Fruit fly (Drosophila melanogaster) whole organism, embryonic: ENCODE results near the gene Pgd.
A peak's percentile ranks its signal among the peaks of the same experiment; 100 is the strongest.

Source experiments
- Abd-B ChIP-seq: fragments of 200-800 bp; sonication (Bioruptor generic); optimal IDR thresholded peaks from 2 replicates; lab custom pipeline; 2018; ENCODE audit warnings: missing biosample characterization, mild to moderate bottlenecking, missing genetic modification characterization, moderate library complexity
- CG10209 ChIP-seq: fragments of 200-800 bp; sonication (Bioruptor generic); optimal IDR thresholded peaks from 3 replicates; lab custom pipeline; 2017; ENCODE audit warnings: missing biosample characterization, mild to moderate bottlenecking, missing genetic modification characterization, missing genetic modification reagents
- CG10462 ChIP-seq: fragments of 200-800 bp; sonication (Bioruptor generic); optimal IDR thresholded peaks from 2 replicates; lab custom pipeline; 2016; ENCODE audit warnings: missing biosample characterization, missing genetic modification characterization
- CG11093 ChIP-seq: fragments of 200-800 bp; sonication (Bioruptor generic); IDR thresholded peaks from 3 replicates; pipeline ENCODE4 v1.3.6; 2022; ENCODE audit warnings: missing biosample characterization, missing genetic modification characterization
- CG17912 ChIP-seq: fragments of 200-800 bp; sonication (Bioruptor generic); optimal IDR thresholded peaks from 2 replicates; lab custom pipeline; 2018; ENCODE audit warnings: missing biosample characterization, mild to moderate bottlenecking, missing genetic modification characterization
- CG32767 ChIP-seq: fragments of 200-800 bp; sonication (Bioruptor generic); IDR thresholded peaks from 2 replicates; pipeline ENCODE4 v1.3.6; 2022; ENCODE audit warnings: missing biosample characterization, missing genetic modification characterization
- CG4707 ChIP-seq: fragments of 200-800 bp; sonication (Bioruptor generic); optimal IDR thresholded peaks from 2 replicates; lab custom pipeline; 2018; ENCODE audit warnings: missing biosample characterization, mild to moderate bottlenecking, missing genetic modification characterization, moderate library complexity
- CG6175 ChIP-seq: fragments of 200-800 bp; sonication (Bioruptor generic); IDR thresholded peaks from 3 replicates; pipeline ENCODE4 v1.3.6; 2022; ENCODE audit warnings: missing biosample characterization, missing genetic modification characterization
- CG7271 ChIP-seq: fragments of 200-800 bp; sonication (Bioruptor generic); optimal IDR thresholded peaks from 2 replicates; lab custom pipeline; 2018; ENCODE audit warnings: missing biosample characterization, mild to moderate bottlenecking, missing genetic modification characterization, moderate library complexity
- CG7357 ChIP-seq: fragments of 200-800 bp; sonication (Bioruptor generic); IDR thresholded peaks from 3 replicates; pipeline ENCODE4 v1.3.6; 2022; ENCODE audit warnings: missing biosample characterization, missing genetic modification characterization
- CG7987 ChIP-seq: fragments of 200-800 bp; sonication (Bioruptor generic); optimal IDR thresholded peaks from 2 replicates; lab custom pipeline; 2018; ENCODE audit warnings: missing biosample characterization, mild to moderate bottlenecking, missing genetic modification characterization, moderate library complexity
- CG8290 ChIP-seq, 3 experiments: fragments of 200-800 bp; sonication (Bioruptor generic); optimal IDR thresholded peaks; 2 replicates each; lab custom pipeline; 2016 to 2019; ENCODE audit warnings: missing biosample characterization in 3 of 3, missing genetic modification characterization in 3 of 3, mild to moderate bottlenecking in 2 of 3, moderate library complexity in 1 of 3
- CG8359 ChIP-seq: fragments of 200-800 bp; sonication (Bioruptor generic); optimal IDR thresholded peaks from 2 replicates; lab custom pipeline; 2017; ENCODE audit warnings: missing biosample characterization, mild to moderate bottlenecking, missing genetic modification characterization, borderline replicate concordance
- CG8924 ChIP-seq: fragments of 200-800 bp; optimal IDR thresholded peaks from 3 replicates; lab custom pipeline; 2019; ENCODE audit warnings: missing biosample characterization, mild to moderate bottlenecking, missing genetic modification characterization, moderate library complexity
- CG8944 ChIP-seq: fragments of 200-800 bp; sonication (Bioruptor generic); optimal IDR thresholded peaks from 3 replicates; lab custom pipeline; 2016; ENCODE audit warnings: missing biosample characterization, missing genetic modification characterization
- CG9876 ChIP-seq: fragments of 200-800 bp; sonication (Bioruptor generic); optimal IDR thresholded peaks from 2 replicates; lab custom pipeline; 2016; ENCODE audit warnings: missing biosample characterization, missing genetic modification characterization
- Dp ChIP-seq: fragments of 200-800 bp; sonication (Bioruptor generic); optimal IDR thresholded peaks from 2 replicates; lab custom pipeline; 2018; ENCODE audit warnings: missing biosample characterization, mild to moderate bottlenecking, missing genetic modification characterization, moderate library complexity
- Ets97D ChIP-seq: fragments of 200-800 bp; sonication (Bioruptor generic); optimal IDR thresholded peaks from 3 replicates; lab custom pipeline; 2016; ENCODE audit warnings: missing biosample characterization, missing genetic modification characterization
- Gug ChIP-seq: fragments of 200-800 bp; sonication (Bioruptor generic); IDR thresholded peaks from 4 replicates; pipeline ENCODE4 v1.3.6; 2022; ENCODE audit warnings: missing biosample characterization, missing genetic modification characterization
- HHEX ChIP-seq: fragments of 200-800 bp; sonication (Bioruptor generic); optimal IDR thresholded peaks from 3 replicates; lab custom pipeline; 2017; ENCODE audit warnings: missing biosample characterization, mild to moderate bottlenecking, missing genetic modification characterization, missing genetic modification reagents
- Hr78 ChIP-seq, 2 experiments: fragments of 200-800 bp in 1 of 2; fragments of >200 bp in 1 of 2; sonication (Bioruptor generic) in 1 of 2; optimal IDR thresholded peaks; 2 replicates each; lab custom pipeline; 2017 to 2019; ENCODE audit warnings: missing biosample characterization in 2 of 2, missing genetic modification characterization in 2 of 2, mild to moderate bottlenecking in 1 of 2, moderate library complexity in 1 of 2
- Jarid2 ChIP-seq: fragments of 200-800 bp; sonication (Bioruptor generic); optimal IDR thresholded peaks from 3 replicates; lab custom pipeline; 2017; ENCODE audit warnings: mild to moderate bottlenecking, missing biosample characterization, missing genetic modification reagents, missing genetic modification characterization
- Med ChIP-seq: fragments of 200-800 bp; sonication (Bioruptor generic); peaks from one replicate; lab custom pipeline; 2016; ENCODE audit warnings: missing biosample characterization, missing genetic modification characterization, mild to moderate bottlenecking, inconsistent platforms, moderate library complexity
- NfI ChIP-seq: fragments of 200-800 bp; sonication (Bioruptor generic); optimal IDR thresholded peaks from 3 replicates; lab custom pipeline; 2018; ENCODE audit warnings: missing biosample characterization, mild to moderate bottlenecking, missing genetic modification characterization, moderate library complexity
- Oli ChIP-seq: fragments of 200-800 bp; sonication (Bioruptor generic); optimal IDR thresholded peaks from 2 replicates; lab custom pipeline; 2018; ENCODE audit warnings: missing biosample characterization, mild to moderate bottlenecking, missing genetic modification characterization, moderate library complexity
- Ptx1 ChIP-seq: fragments of 200-800 bp; sonication (Bioruptor generic); IDR thresholded peaks from 2 replicates; pipeline ENCODE4 v1.3.6; 2022; ENCODE audit warnings: missing biosample characterization, missing genetic modification characterization
- Sry-β ChIP-seq: fragments of 200-800 bp; sonication (Bioruptor generic); optimal IDR thresholded peaks from 2 replicates; lab custom pipeline; 2018; ENCODE audit warnings: missing biosample characterization, mild to moderate bottlenecking, missing genetic modification characterization, moderate library complexity
- abd-A ChIP-seq: fragments of 200-800 bp; sonication (Bioruptor generic); optimal IDR thresholded peaks from 3 replicates; lab custom pipeline; 2019; ENCODE audit warnings: missing biosample characterization, mild to moderate bottlenecking, missing genetic modification characterization, moderate library complexity
- cg ChIP-seq: fragments of 200-800 bp; sonication (Bioruptor generic); optimal IDR thresholded peaks from 3 replicates; lab custom pipeline; 2019; ENCODE audit warnings: missing biosample characterization, mild to moderate bottlenecking, missing genetic modification characterization, moderate library complexity
- ci ChIP-seq: fragments of 200-800 bp; sonication (Bioruptor generic); IDR thresholded peaks from 3 replicates; pipeline ENCODE4 v1.3.6; 2022; ENCODE audit warnings: missing biosample characterization, missing genetic modification characterization
- disco-r ChIP-seq: fragments of 200-800 bp; sonication (Bioruptor generic); optimal IDR thresholded peaks from 2 replicates; lab custom pipeline; 2016; ENCODE audit warnings: missing biosample characterization, missing genetic modification characterization
- exex ChIP-seq: fragments of 200-800 bp; sonication (Bioruptor generic); optimal IDR thresholded peaks from 4 replicates; lab custom pipeline; 2018; ENCODE audit warnings: missing biosample characterization, mild to moderate bottlenecking, missing genetic modification characterization, moderate library complexity
- jing ChIP-seq: fragments of 200-800 bp; sonication (Bioruptor generic); optimal IDR thresholded peaks from 2 replicates; lab custom pipeline; 2018; ENCODE audit warnings: missing biosample characterization, mild to moderate bottlenecking, missing genetic modification characterization
- jumu ChIP-seq: fragments of 200-800 bp; sonication (Bioruptor generic); optimal IDR thresholded peaks from 3 replicates; lab custom pipeline; 2016; ENCODE audit warnings: missing biosample characterization, missing genetic modification characterization
- klu ChIP-seq: fragments of 200-800 bp; sonication (Bioruptor generic); IDR thresholded peaks from 2 replicates; pipeline ENCODE4 v1.3.6; 2022; ENCODE audit warnings: missing biosample characterization, missing genetic modification characterization
- kni ChIP-seq: fragments of 200-800 bp; sonication (Bioruptor generic); optimal IDR thresholded peaks from 3 replicates; lab custom pipeline; 2017; ENCODE audit warnings: mild to moderate bottlenecking, missing biosample characterization, missing genetic modification reagents, missing genetic modification characterization
- mirr ChIP-seq: fragments of 200-800 bp; sonication (Bioruptor generic); optimal IDR thresholded peaks from 3 replicates; lab custom pipeline; 2018; ENCODE audit warnings: missing biosample characterization, mild to moderate bottlenecking, missing genetic modification characterization
- oc ChIP-seq: fragments of 200-800 bp; sonication (Bioruptor generic); optimal IDR thresholded peaks from 2 replicates; lab custom pipeline; 2018; ENCODE audit warnings: missing biosample characterization, mild to moderate bottlenecking, missing genetic modification characterization, moderate library complexity
- peb ChIP-seq: fragments of 200-800 bp; sonication (Bioruptor generic); IDR thresholded peaks from 2 replicates; pipeline ENCODE4 v1.3.6; 2022; ENCODE audit warnings: missing biosample characterization, missing genetic modification characterization
- pfk ChIP-seq: fragments of 200-800 bp; sonication (Bioruptor generic); optimal IDR thresholded peaks from 2 replicates; lab custom pipeline; 2018; ENCODE audit warnings: missing biosample characterization, mild to moderate bottlenecking, missing genetic modification characterization, moderate library complexity
- pho ChIP-seq: fragments of 200-800 bp; sonication (Bioruptor generic); optimal IDR thresholded peaks from 2 replicates; lab custom pipeline; 2016; ENCODE audit warnings: missing biosample characterization, missing genetic modification characterization
- sens ChIP-seq: fragments of 200-800 bp; sonication (Bioruptor generic); peaks from one replicate; lab custom pipeline; 2016; ENCODE audit warnings: missing biosample characterization, missing genetic modification characterization
- ssp ChIP-seq: fragments of 200-800 bp; sonication (Bioruptor generic); IDR thresholded peaks from 2 replicates; pipeline ENCODE4 v1.3.6; 2022; ENCODE audit warnings: missing biosample characterization, missing genetic modification characterization
- tgo ChIP-seq: fragments of 200-800 bp; sonication (Bioruptor generic); IDR thresholded peaks from 3 replicates; pipeline ENCODE4 v1.3.6; 2022; ENCODE audit warnings: missing biosample characterization, missing genetic modification characterization
- twi ChIP-seq: fragments of 200-800 bp; optimal IDR thresholded peaks from 2 replicates; lab custom pipeline; 2019; ENCODE audit warnings: missing biosample characterization, mild to moderate bottlenecking, missing genetic modification characterization, moderate library complexity
- vvl ChIP-seq: fragments of 200-800 bp; sonication (Bioruptor generic); IDR thresholded peaks from 2 replicates; pipeline ENCODE4 v1.3.6; 2022; ENCODE audit warnings: missing biosample characterization, missing genetic modification characterization
- wor ChIP-seq: fragments of 200-800 bp; sonication (Bioruptor generic); IDR thresholded peaks from 2 replicates; pipeline ENCODE4 v1.3.6; 2022; ENCODE audit warnings: missing biosample characterization, missing genetic modification characterization
- z ChIP-seq: fragments of 200-800 bp; sonication (Bioruptor generic); IDR thresholded peaks from 3 replicates; pipeline ENCODE4 v1.3.6; 2022; ENCODE audit warnings: missing biosample characterization, missing genetic modification characterization
- zfh2 ChIP-seq: fragments of 200-800 bp; sonication (Bioruptor generic); optimal IDR thresholded peaks from 2 replicates; lab custom pipeline; 2016; ENCODE audit warnings: missing biosample characterization, missing genetic modification characterization

Gene Pgd

DNA sequence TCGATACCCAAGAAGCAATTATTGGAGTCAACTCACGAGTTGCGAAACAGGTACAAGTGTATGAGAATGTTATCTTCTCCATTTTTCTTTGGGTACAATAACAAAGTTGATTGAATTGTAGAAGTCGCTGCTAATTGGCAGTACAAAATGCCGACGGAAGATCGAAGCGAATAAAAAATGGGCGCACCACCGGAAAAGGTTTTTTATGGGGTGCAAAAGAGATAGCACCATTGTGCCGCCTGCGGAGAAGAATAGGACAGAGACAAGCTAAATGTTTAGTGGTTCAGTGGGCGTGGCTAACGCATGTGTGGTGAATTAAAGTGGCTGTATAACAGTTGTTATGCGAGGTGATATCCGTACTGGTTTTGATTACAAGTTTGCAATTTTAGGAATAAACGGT is 4.4 kb upstream of the Pgd start (continued):
- peak; percentile 41; the same call in 1 of the 2 replicates for TF ChIP-seq vvl (GFP tag; lab: Robert Waterston, UW)
- no peak for TF ChIP-seq ssp
- peak; percentile 48 for TF ChIP-seq cg (GFP tag; lab: Kevin White, UChicago)
- TF ChIP-seq pho (GFP tag; lab: Kevin White, UChicago) = no peak
- peak; percentile 29; the same call in 1 of the 2 replicates for TF ChIP-seq CG32767
- TF ChIP-seq Abd-B (GFP tag; lab: Kevin White, UChicago) = peak; percentile 9
- TF ChIP-seq CG10462 = no peak
- TF ChIP-seq CG9876 (GFP tag; lab: Kevin White, UChicago) = no peak
- TF ChIP-seq NfI (GFP tag; lab: Kevin White, UChicago) = peak; percentile 30
- TF ChIP-seq abd-A (tag; lab: Kevin White, UChicago) = peak; percentile 86
- TF ChIP-seq ci (GFP tag; lab: Robert Waterston, UW) = peak; percentile 48; the same call in 1 of the 3 replicates
- TF ChIP-seq Ets97D (GFP tag; lab: Kevin White, UChicago) = peak; percentile 79
- no peak for TF ChIP-seq jing
- peak; percentile 9 for TF ChIP-seq twi (tag; lab: Kevin White, UChicago)
- peak; percentile 58 for TF ChIP-seq pfk (GFP tag; lab: Kevin White, UChicago)
- TF ChIP-seq CG4707 = peak; percentile 5
- no peak for TF ChIP-seq CG8290 (GFP tag; optimal IDR thresholded peaks at IDR 0.05; lab: Kevin White, UChicago)
- TF ChIP-seq CG8290 (tag; optimal IDR thresholded peaks at IDR 0.05; lab: Kevin White, UChicago) = peak in 1 of 2 experiments; percentile 15
- TF ChIP-seq CG7271 (tag; lab: Kevin White, UChicago) = no peak
- TF ChIP-seq Gug (GFP tag; lab: Robert Waterston, UW) = no peak
- peak; percentile 46 for TF ChIP-seq mirr
- no peak for TF ChIP-seq CG7357 (GFP tag; lab: Robert Waterston, UW)
- TF ChIP-seq CG17912 = no peak

DNA sequence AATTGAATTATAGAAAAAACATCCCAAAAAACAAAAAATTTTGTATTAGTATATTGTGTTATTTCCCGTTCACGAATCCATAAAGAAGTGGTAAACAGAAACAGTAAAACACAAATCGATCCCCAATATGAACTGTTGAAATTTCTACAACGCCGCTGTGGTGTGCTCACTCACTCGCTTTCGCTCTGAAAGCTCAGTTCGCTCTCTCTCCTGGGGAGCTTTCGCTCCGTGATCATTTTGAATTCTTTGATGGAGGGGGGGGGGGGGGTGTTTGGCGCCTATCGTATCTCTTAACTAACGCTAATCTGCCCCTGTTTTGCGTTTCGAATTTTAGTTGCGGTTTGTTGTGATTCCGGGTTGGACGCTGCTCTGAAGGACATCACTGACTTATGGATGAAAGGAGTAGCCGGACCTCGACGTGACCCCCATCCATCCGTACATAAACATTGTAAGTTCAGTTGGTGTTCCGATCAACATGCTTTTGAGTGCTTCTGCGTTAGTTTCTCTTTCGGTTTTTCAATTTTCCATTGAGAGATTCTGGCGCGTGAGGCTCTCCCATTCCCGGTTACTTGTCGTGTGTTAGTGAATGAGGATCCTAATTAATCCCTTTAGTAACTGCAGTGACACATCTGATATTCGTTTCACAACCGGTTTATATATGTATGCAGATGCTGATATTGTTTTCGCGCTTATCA is 3.6 kb upstream of the Pgd start, which contains the start of gene D2hgdh:
TSS of gene D2hgdh (plus strand) at position 331 of the 695 bp plus-strand sequence.
- TF ChIP-seq CG8944 (GFP tag; lab: Kevin White, UChicago) (no peak), z (GFP tag; lab: Robert Waterston, UW) (peak; percentile 76; the same call in 2 of the 3 replicates), CG8290 (GFP tag; optimal IDR thresholded peaks at IDR 0.05; lab: Kevin White, UChicago) (no peak), CG8290 (tag; optimal IDR thresholded peaks at IDR 0.05; lab: Kevin White, UChicago) (peak in 1 of 2 experiments; percentile 39), CG11093 (GFP tag; lab: Robert Waterston, UW) (no peak), sens (peak; percentile 62), klu (no peak), jumu (GFP tag; lab: Kevin White, UChicago) (no peak), CG8924 (tag; lab: Kevin White, UChicago) (no peak), zfh2 (GFP tag; lab: Kevin White, UChicago) (peak; percentile 14), Ptx1 (GFP tag; lab: Robert Waterston, UW) (0 out of 2 replicates have a peak, but pooled peaks have one; percentile 10), CG8359 (GFP tag; lab: Kevin White, UChicago) (no peak), Med (GFP tag; lab: Kevin White, UChicago) (peak; percentile 79), HHEX (GFP tag; lab: Kevin White, UChicago) (no peak), peb (GFP tag; lab: Robert Waterston, UW) (no peak), Hr78 (GFP tag; optimal IDR thresholded peaks at IDR 0.05; lab: Kevin White, UChicago) (no peak), oc (no peak), wor (GFP tag; lab: Robert Waterston, UW) (no peak), disco-r (GFP tag; lab: Kevin White, UChicago) (no peak), CG6175 (GFP tag; lab: Robert Waterston, UW) (no peak), Oli (tag; lab: Kevin White, UChicago) (no peak), Jarid2 (GFP tag; lab: Kevin White, UChicago) (peak; percentile 15), tgo (GFP tag; lab: Robert Waterston, UW) (no peak), CG10209 (GFP tag; lab: Kevin White, UChicago) (no peak), CG7987 (GFP tag; lab: Kevin White, UChicago) (no peak), Sry-β (GFP tag; lab: Kevin White, UChicago) (no peak), Dp (peak; percentile 20), kni (GFP tag; lab: Kevin White, UChicago) (no peak), exex (tag; lab: Kevin White, UChicago) (no peak)
